Fruit fly (Drosophila melanogaster): ENCODE data around the gene CG3982.

The CG3982 gene

dm6 chr3L:9455819-9456388, 38.7 kb upstream of the CG3982 start, which contains the start of the genes phol and CG3552 (continued):
- peak; percentile 35 for TF ChIP-seq lab (GFP tag; optimal IDR thresholded peaks at IDR 0.05)
- no peak for TF ChIP-seq GATAe (GFP tag; conservative IDR thresholded peaks at IDR 0.05)
- TF ChIP-seq CG6272 (GFP tag; IDR thresholded peaks at IDR 0.05), result no peak
- no peak for TF ChIP-seq onecut (GFP tag; IDR thresholded peaks at IDR 0.05)
- TF ChIP-seq ewg (GFP tag; optimal IDR thresholded peaks at IDR 0.05), result peak; percentile 66
- TF ChIP-seq Pdp1 (GFP tag; optimal IDR thresholded peaks at IDR 0.05), result peak in 1 of 2 experiments; percentile 31
- no peak for TF ChIP-seq en (GFP tag; optimal IDR thresholded peaks at IDR 0.05)
- TF ChIP-seq mld (GFP tag; IDR thresholded peaks at IDR 0.05; ENCODE audit: partially characterized antibody), result no peak
- no peak for TF ChIP-seq sens-2 (GFP tag; IDR thresholded peaks at IDR 0.05)
- TF ChIP-seq D19B (GFP tag; optimal IDR thresholded peaks at IDR 0.05), result no peak
- TF ChIP-seq Mrtf (GFP tag; IDR thresholded peaks at IDR 0.05), result no peak
- TF ChIP-seq prd (optimal IDR thresholded peaks at IDR 0.05), result no peak
- TF ChIP-seq prd (GFP tag; IDR thresholded peaks at IDR 0.05), result no peak
- TF ChIP-seq chinmo (GFP tag; IDR thresholded peaks at IDR 0.05; ENCODE audit: partially characterized antibody), result 0 out of 4 replicates have a peak, but pooled peaks have one; percentile 36
- no peak for TF ChIP-seq Kr (GFP tag; optimal IDR thresholded peaks at IDR 0.05)
- TF ChIP-seq gfzf (GFP tag; optimal IDR thresholded peaks at IDR 0.05), result peak; percentile 51
- no peak for TF ChIP-seq ken (GFP tag; IDR thresholded peaks at IDR 0.05)
- peak; percentile 53; the same call in 2 of the 3 replicates for TF ChIP-seq CG16813 (GFP tag; IDR thresholded peaks at IDR 0.05; ENCODE audit: partially characterized antibody)
- no peak for TF ChIP-seq slou (GFP tag; optimal IDR thresholded peaks at IDR 0.05)
- TF ChIP-seq CG8388 (GFP tag; optimal IDR thresholded peaks at IDR 0.05), result no peak
- TF ChIP-seq CG2712 (tag; optimal IDR thresholded peaks at IDR 0.05), result peak; percentile 16
- no peak for TF ChIP-seq CG11456 (GFP tag; IDR thresholded peaks at IDR 0.05)
- TF ChIP-seq Hsf (GFP tag; optimal IDR thresholded peaks at IDR 0.05), result no peak
- TF ChIP-seq Drgx (GFP tag; IDR thresholded peaks at IDR 0.05), result no peak
- TF ChIP-seq CG3726 (GFP tag; IDR thresholded peaks at IDR 0.05), result no peak
- TF ChIP-seq Mes4 (GFP tag; optimal IDR thresholded peaks at IDR 0.05), result no peak
- peak; percentile 10 for TF ChIP-seq CG13424 (tag; optimal IDR thresholded peaks at IDR 0.05)
- peak; percentile 25 for TF ChIP-seq Myb (GFP tag; optimal IDR thresholded peaks at IDR 0.05)
- no peak for TF ChIP-seq pan (optimal IDR thresholded peaks at IDR 0.05)
- no peak for TF ChIP-seq pan (GFP tag; optimal IDR thresholded peaks at IDR 0.05 in 1 of 2, IDR thresholded peaks at IDR 0.05 in 1 of 2)
- no peak for TF ChIP-seq Ptx1 (GFP tag; IDR thresholded peaks at IDR 0.05)
- peak; percentile 87 for TF ChIP-seq phol (tag; optimal IDR thresholded peaks at IDR 0.05)
- no peak for TF ChIP-seq ind (GFP tag; optimal IDR thresholded peaks at IDR 0.05)
- peak; percentile 64 for TF ChIP-seq sens (GFP tag)
- peak; percentile 57 for TF ChIP-seq BEAF-32 (GFP tag; optimal IDR thresholded peaks at IDR 0.05)
- no peak for TF ChIP-seq CG3407 (GFP tag; optimal IDR thresholded peaks at IDR 0.05)
- TF ChIP-seq CG9876 (GFP tag; optimal IDR thresholded peaks at IDR 0.05), result no peak
- TF ChIP-seq peb (GFP tag; IDR thresholded peaks at IDR 0.05), result no peak
- TF ChIP-seq br (optimal IDR thresholded peaks at IDR 0.05), result no peak
- peak; percentile 48 for TF ChIP-seq Adf1 (GFP tag; IDR thresholded peaks at IDR 0.05)
- no peak for TF ChIP-seq zf30C (GFP tag; optimal IDR thresholded peaks at IDR 0.05)
- peak; percentile 3 for TF ChIP-seq hkb (optimal IDR thresholded peaks at IDR 0.05)
- no peak for TF ChIP-seq hkb (GFP tag; IDR thresholded peaks at IDR 0.05)
- no peak for TF ChIP-seq maf-S (GFP tag; optimal IDR thresholded peaks at IDR 0.05)
- no peak for TF ChIP-seq vnd (GFP tag; IDR thresholded peaks at IDR 0.05; ENCODE audit: partially characterized antibody)
- no peak for TF ChIP-seq cato (GFP tag; optimal IDR thresholded peaks at IDR 0.05; ENCODE audit: borderline replicate concordance)
- no peak for TF ChIP-seq HLH54F (GFP tag; optimal IDR thresholded peaks at IDR 0.05)
- no peak for TF ChIP-seq Stat92E (GFP tag; optimal IDR thresholded peaks at IDR 0.05)
- TF ChIP-seq Hr51 (GFP tag; optimal IDR thresholded peaks at IDR 0.05), result no peak
- TF ChIP-seq stwl (tag; optimal IDR thresholded peaks at IDR 0.05), result peak; percentile 64
- TF ChIP-seq sima (GFP tag; optimal IDR thresholded peaks at IDR 0.05), result no peak

Data from whole organism, embryonic.